Fruit fly (Drosophila melanogaster): ENCODE measurements around the gene tctn.

DNA sequence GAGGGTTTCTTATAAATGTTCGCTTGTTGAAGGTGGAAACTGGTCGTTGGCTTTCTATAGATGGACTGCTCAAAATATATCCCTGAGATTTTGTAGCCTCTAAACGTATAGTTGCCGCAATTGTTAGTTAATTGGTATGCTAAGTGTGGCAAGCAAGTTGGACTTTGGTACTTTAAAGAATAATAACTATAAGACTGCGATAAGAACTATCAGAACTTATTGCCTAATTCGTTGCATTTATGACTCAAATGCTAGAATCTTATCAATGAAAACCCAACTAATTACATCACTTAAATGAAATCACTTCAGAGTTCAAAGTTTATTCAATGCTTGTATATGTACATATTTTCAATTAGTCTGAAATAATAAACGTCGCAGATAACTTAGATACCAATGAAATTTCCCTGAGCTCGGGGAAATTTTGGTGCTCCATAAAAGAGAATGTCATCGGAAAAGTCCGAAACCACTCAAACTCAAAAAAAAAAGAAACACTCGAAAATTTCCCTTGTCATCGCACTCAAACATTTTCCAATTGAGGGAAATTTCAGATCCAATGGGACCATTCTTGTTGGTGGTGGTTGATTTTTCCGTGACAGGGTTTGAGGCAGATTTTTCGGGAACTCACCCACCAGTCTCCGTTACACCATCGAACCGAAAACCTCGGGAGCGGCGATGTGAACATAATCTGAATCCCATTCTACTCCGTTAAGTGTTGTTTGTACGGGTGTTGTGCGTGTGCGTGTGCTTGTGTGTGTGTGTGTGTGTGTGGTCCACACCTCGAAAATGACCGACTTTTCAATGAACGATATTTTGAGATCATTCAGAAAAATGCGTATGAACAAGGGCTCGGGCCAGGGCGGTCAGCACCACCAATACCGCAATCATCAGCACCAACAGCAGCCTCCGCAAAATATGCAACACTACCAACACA is 39.4 kb downstream of the tctn start, which contains the start of gene CG45075:
- TF ChIP-seq CG34367 (tag; optimal IDR thresholded peaks at IDR 0.05) (no peak), D1 (tag; optimal IDR thresholded peaks at IDR 0.05) (no peak), CG8301 (tag; optimal IDR thresholded peaks at IDR 0.05) (no peak), CG15710 (tag; optimal IDR thresholded peaks at IDR 0.05) (no peak), EcR (GFP tag; optimal IDR thresholded peaks at IDR 0.05) (no peak), Snoo (tag; optimal IDR thresholded peaks at IDR 0.05) (no peak), rn (GFP tag; IDR thresholded peaks at IDR 0.05) (no peak), CG10348 (GFP tag; IDR thresholded peaks at IDR 0.05) (no peak), Pif1B (GFP tag; optimal IDR thresholded peaks at IDR 0.05) (no peak)
